In genomic region chr3L:19636821-19637460, dm6 we compare ENCODE assay signal across 1 fruit fly cellular context.
TF ChIP-seq lines count a peak whose summit lies in the region.

No protein-coding gene starts in this region.

TF ChIP-seq in whole organism, embryonic, 481 proteins besides CTCF, POLR2A, EP300 and RAD21 (continued from another document and continues in another):
- peak; percentile 0 for TF ChIP-seq CG15073 (GFP tag; optimal IDR thresholded peaks at IDR 0.05; lab: Kevin White, UChicago)
- TF ChIP-seq salm (tag; optimal IDR thresholded peaks at IDR 0.05; lab: Kevin White, UChicago), result no peak
- TF ChIP-seq CG18011 (GFP tag; optimal IDR thresholded peaks at IDR 0.05; lab: Kevin White, UChicago), result no peak
- no peak for TF ChIP-seq B-H1 (GFP tag; IDR thresholded peaks at IDR 0.05; lab: Robert Waterston, UW)
- TF ChIP-seq Hsf (GFP tag; optimal IDR thresholded peaks at IDR 0.05; lab: Kevin White, UChicago), result peak; percentile 41
- TF ChIP-seq Med (GFP tag; lab: Kevin White, UChicago), result peak; percentile 15
- no peak for TF ChIP-seq Atf3 (GFP tag; optimal IDR thresholded peaks at IDR 0.05; lab: Kevin White, UChicago)
- TF ChIP-seq pfk (GFP tag; optimal IDR thresholded peaks at IDR 0.05; lab: Kevin White, UChicago), result no peak
- TF ChIP-seq Kr (GFP tag; optimal IDR thresholded peaks at IDR 0.05; lab: Kevin White, UChicago), result peak; percentile 26
- no peak for TF ChIP-seq CG8281 (tag; optimal IDR thresholded peaks at IDR 0.05; lab: Kevin White, UChicago)
- TF ChIP-seq cad (GFP tag; optimal IDR thresholded peaks at IDR 0.05; lab: Kevin White, UChicago), result peak; percentile 3
- peak; percentile 48 for TF ChIP-seq Chrac-16 (GFP tag; optimal IDR thresholded peaks at IDR 0.05; lab: Kevin White, UChicago)
- no peak for TF ChIP-seq CG4617 (GFP tag; optimal IDR thresholded peaks at IDR 0.05; lab: Kevin White, UChicago; ENCODE audit: borderline replicate concordance)
- no peak for TF ChIP-seq BEAF-32 (GFP tag; optimal IDR thresholded peaks at IDR 0.05; lab: Kevin White, UChicago)
- TF ChIP-seq CG7556 (GFP tag; optimal IDR thresholded peaks at IDR 0.05; lab: Kevin White, UChicago), result peak; percentile 77
- TF ChIP-seq CG2129 (GFP tag; IDR thresholded peaks at IDR 0.05; lab: Robert Waterston, UW; ENCODE audit: partially characterized antibody), result no peak
- no peak for TF ChIP-seq gcm2 (GFP tag; optimal IDR thresholded peaks at IDR 0.05; lab: Kevin White, UChicago)
- TF ChIP-seq sens (GFP tag; lab: Kevin White, UChicago), result peak; percentile 89
- TF ChIP-seq Ssrp (tag; optimal IDR thresholded peaks at IDR 0.05; lab: Kevin White, UChicago), result peak; percentile 67
- no peak for TF ChIP-seq dmrt99B (tag; optimal IDR thresholded peaks at IDR 0.05; lab: Kevin White, UChicago)
- peak; percentile 68 for TF ChIP-seq kni (GFP tag; optimal IDR thresholded peaks at IDR 0.05; lab: Kevin White, UChicago)
- TF ChIP-seq gcm (GFP tag; optimal IDR thresholded peaks at IDR 0.05; lab: Kevin White, UChicago), result peak; percentile 58
- no peak for TF ChIP-seq CG5245 (GFP tag; optimal IDR thresholded peaks at IDR 0.05; lab: Kevin White, UChicago)
- TF ChIP-seq CG12659 (GFP tag; optimal IDR thresholded peaks at IDR 0.05; lab: Kevin White, UChicago), result peak; percentile 19
- no peak for TF ChIP-seq CG11398 (GFP tag; optimal IDR thresholded peaks at IDR 0.05; lab: Kevin White, UChicago)
- TF ChIP-seq tgo (GFP tag; IDR thresholded peaks at IDR 0.05; lab: Robert Waterston, UW), result peak; percentile 20; the same call in 1 of the 3 replicates
- TF ChIP-seq D19A (tag; optimal IDR thresholded peaks at IDR 0.05; lab: Kevin White, UChicago), result peak; percentile 59
- peak; percentile 60 for TF ChIP-seq unpg (GFP tag; optimal IDR thresholded peaks at IDR 0.05; lab: Kevin White, UChicago)
- TF ChIP-seq Optix (GFP tag; IDR thresholded peaks at IDR 0.05; lab: Robert Waterston, UW), result no peak
- no peak for TF ChIP-seq br (optimal IDR thresholded peaks at IDR 0.05; lab: Kevin White, UChicago)
- TF ChIP-seq zf30C (GFP tag; optimal IDR thresholded peaks at IDR 0.05; lab: Kevin White, UChicago), result peak; percentile 94
- peak; percentile 31 for TF ChIP-seq CG2875 (GFP tag; optimal IDR thresholded peaks at IDR 0.05; lab: Kevin White, UChicago)
- TF ChIP-seq seq (GFP tag; IDR thresholded peaks at IDR 0.05; lab: Robert Waterston, UW), result no peak
- TF ChIP-seq CG2116 (GFP tag; optimal IDR thresholded peaks at IDR 0.05; lab: Kevin White, UChicago), result peak; percentile 48
- TF ChIP-seq Sox100B (GFP tag; optimal IDR thresholded peaks at IDR 0.05; lab: Kevin White, UChicago), result peak; percentile 43
- peak; percentile 92 for TF ChIP-seq CG33557 (GFP tag; optimal IDR thresholded peaks at IDR 0.05; lab: Kevin White, UChicago)
- TF ChIP-seq CG31365 (tag; optimal IDR thresholded peaks at IDR 0.05; lab: Kevin White, UChicago), result no peak
- TF ChIP-seq ATbp (GFP tag; optimal IDR thresholded peaks at IDR 0.05; lab: Kevin White, UChicago), result no peak
- TF ChIP-seq CG1603 (tag; optimal IDR thresholded peaks at IDR 0.05; lab: Kevin White, UChicago), result peak; percentile 52
- TF ChIP-seq CG6765 (GFP tag; optimal IDR thresholded peaks at IDR 0.05; lab: Kevin White, UChicago), result no peak
- TF ChIP-seq twi (tag; optimal IDR thresholded peaks at IDR 0.05; lab: Kevin White, UChicago), result peak; percentile 69
- TF ChIP-seq CG13424 (tag; optimal IDR thresholded peaks at IDR 0.05; lab: Kevin White, UChicago), result peak; percentile 59
- no peak for TF ChIP-seq CG31224 (GFP tag; IDR thresholded peaks at IDR 0.05; lab: Robert Waterston, UW)
- TF ChIP-seq Dfd (GFP tag; optimal IDR thresholded peaks at IDR 0.05; lab: Kevin White, UChicago), result no peak
- peak; percentile 43; the same call in 1 of the 2 replicates for TF ChIP-seq CG8765 (GFP tag; IDR thresholded peaks at IDR 0.05; lab: Robert Waterston, UW)
- TF ChIP-seq nerfin-1 (tag; optimal IDR thresholded peaks at IDR 0.05; lab: Kevin White, UChicago), result peak; percentile 49
- TF ChIP-seq gem (tag; optimal IDR thresholded peaks at IDR 0.05; lab: Kevin White, UChicago), result peak; percentile 85
- TF ChIP-seq dmrt11E (tag; optimal IDR thresholded peaks at IDR 0.05; lab: Kevin White, UChicago), result peak; percentile 96
- TF ChIP-seq CG1233 (GFP tag; optimal IDR thresholded peaks at IDR 0.05; lab: Kevin White, UChicago), result peak; percentile 43
- peak; percentile 59 for TF ChIP-seq Usf (GFP tag; optimal IDR thresholded peaks at IDR 0.05; lab: Kevin White, UChicago)
- peak; percentile 4 for TF ChIP-seq lilli (GFP tag; optimal IDR thresholded peaks at IDR 0.05; lab: Kevin White, UChicago)
- peak; percentile 1 for TF ChIP-seq CG9437 (GFP tag; optimal IDR thresholded peaks at IDR 0.05; lab: Kevin White, UChicago)
- no peak for TF ChIP-seq E2f2 (GFP tag; IDR thresholded peaks at IDR 0.05; lab: Robert Waterston, UW)
- TF ChIP-seq so (GFP tag; IDR thresholded peaks at IDR 0.05; lab: Robert Waterston, UW), result no peak
- peak; percentile 27; the same call in 1 of the 2 replicates for TF ChIP-seq crol (GFP tag; IDR thresholded peaks at IDR 0.05; lab: Robert Waterston, UW)
- peak; percentile 41 for TF ChIP-seq CG18619 (GFP tag; optimal IDR thresholded peaks at IDR 0.05; lab: Kevin White, UChicago)
- peak; percentile 91 for TF ChIP-seq CG9727 (GFP tag; optimal IDR thresholded peaks at IDR 0.05; lab: Kevin White, UChicago)
- no peak for TF ChIP-seq CG10147 (GFP tag; optimal IDR thresholded peaks at IDR 0.05; lab: Kevin White, UChicago)
- TF ChIP-seq Nf-YB (GFP tag; optimal IDR thresholded peaks at IDR 0.05; lab: Kevin White, UChicago), result peak; percentile 56
- TF ChIP-seq run (tag; optimal IDR thresholded peaks at IDR 0.05; lab: Kevin White, UChicago), result no peak
- peak; percentile 77 for TF ChIP-seq Xrp1 (GFP tag; IDR thresholded peaks at IDR 0.05; lab: Robert Waterston, UW)
- peak in 1 of 2 experiments; percentile 31 for TF ChIP-seq insv (GFP tag; optimal IDR thresholded peaks at IDR 0.05; lab: Kevin White, UChicago)
- TF ChIP-seq az2 (GFP tag; optimal IDR thresholded peaks at IDR 0.05; lab: Kevin White, UChicago), result peak; percentile 42
- no peak for TF ChIP-seq hkb (optimal IDR thresholded peaks at IDR 0.05; lab: Kevin White, UChicago)
- no peak for TF ChIP-seq hkb (GFP tag; IDR thresholded peaks at IDR 0.05; lab: Robert Waterston, UW)
- peak; percentile 61 for TF ChIP-seq CG8290 (GFP tag; optimal IDR thresholded peaks at IDR 0.05; lab: Kevin White, UChicago)
- peak in 1 of 2 experiments; percentile 56 for TF ChIP-seq CG8290 (tag; optimal IDR thresholded peaks at IDR 0.05; lab: Kevin White, UChicago)
- peak in 1 of 2 experiments; percentile 30 for TF ChIP-seq Eip74EF (GFP tag; optimal IDR thresholded peaks at IDR 0.05; lab: Kevin White, UChicago)
- TF ChIP-seq Ravus (GFP tag; IDR thresholded peaks at IDR 0.05; lab: Robert Waterston, UW), result no peak
- TF ChIP-seq CG18476 (GFP tag; optimal IDR thresholded peaks at IDR 0.05; lab: Kevin White, UChicago), result peak; percentile 7
- TF ChIP-seq CG12391 (tag; optimal IDR thresholded peaks at IDR 0.05; lab: Kevin White, UChicago), result peak; percentile 82
- peak; percentile 80 for TF ChIP-seq CG16815 (GFP tag; optimal IDR thresholded peaks at IDR 0.05; lab: Kevin White, UChicago)
- TF ChIP-seq tll (GFP tag; optimal IDR thresholded peaks at IDR 0.05; lab: Kevin White, UChicago), result peak in 1 of 2 experiments; percentile 64
- TF ChIP-seq CG1024 (GFP tag; IDR thresholded peaks at IDR 0.05; lab: Robert Waterston, UW), result no peak
- no peak for TF ChIP-seq Scr (GFP tag; IDR thresholded peaks at IDR 0.05; lab: Robert Waterston, UW; ENCODE audit: partially characterized antibody)
- TF ChIP-seq gro (GFP tag; optimal IDR thresholded peaks at IDR 0.05; lab: Kevin White, UChicago), result no peak
- peak; percentile 69 for TF ChIP-seq CG31441 (GFP tag; IDR thresholded peaks at IDR 0.05; lab: Robert Waterston, UW)
- peak in 1 of 3 experiments; percentile 96 for TF ChIP-seq lola (GFP tag; optimal IDR thresholded peaks at IDR 0.05; lab: Kevin White, UChicago)
- no peak for TF ChIP-seq fru (optimal IDR thresholded peaks at IDR 0.05; lab: Kevin White, UChicago)
- no peak for TF ChIP-seq cwo (GFP tag; optimal IDR thresholded peaks at IDR 0.05; lab: Kevin White, UChicago)
- TF ChIP-seq CG4854 (GFP tag; optimal IDR thresholded peaks at IDR 0.05; lab: Kevin White, UChicago), result no peak
- TF ChIP-seq CG16863 (GFP tag; optimal IDR thresholded peaks at IDR 0.05; lab: Kevin White, UChicago), result peak; percentile 4
- TF ChIP-seq CG12104 (GFP tag; optimal IDR thresholded peaks at IDR 0.05; lab: Kevin White, UChicago), result peak; percentile 6
- no peak for TF ChIP-seq z (GFP tag; IDR thresholded peaks at IDR 0.05; lab: Robert Waterston, UW)
- no peak for TF ChIP-seq E2f1 (GFP tag; IDR thresholded peaks at IDR 0.05; lab: Robert Waterston, UW)
- peak; percentile 85 for TF ChIP-seq CG4404 (GFP tag; IDR thresholded peaks at IDR 0.05; lab: Robert Waterston, UW)
- TF ChIP-seq zfh1 (GFP tag; IDR thresholded peaks at IDR 0.05; lab: Robert Waterston, UW), result peak; percentile 50; the same call in 1 of the 3 replicates
- peak; percentile 65 for TF ChIP-seq trem (tag; optimal IDR thresholded peaks at IDR 0.05; lab: Kevin White, UChicago)
- peak; percentile 87; the same call in 2 of the 3 replicates for TF ChIP-seq CG17361 (GFP tag; IDR thresholded peaks at IDR 0.05; lab: Robert Waterston, UW)
- TF ChIP-seq CG11696 (GFP tag; IDR thresholded peaks at IDR 0.05; lab: Robert Waterston, UW), result 0 out of 2 replicates have a peak, but pooled peaks have one; percentile 11
- no peak for TF ChIP-seq maf-S (GFP tag; optimal IDR thresholded peaks at IDR 0.05; lab: Kevin White, UChicago)
- TF ChIP-seq fd3F (GFP tag; optimal IDR thresholded peaks at IDR 0.05; lab: Kevin White, UChicago), result no peak
- TF ChIP-seq CG8944 (GFP tag; optimal IDR thresholded peaks at IDR 0.05; lab: Kevin White, UChicago), result no peak
- TF ChIP-seq prd (optimal IDR thresholded peaks at IDR 0.05; lab: Kevin White, UChicago), result no peak
- peak; percentile 78 for TF ChIP-seq prd (GFP tag; IDR thresholded peaks at IDR 0.05; lab: Robert Waterston, UW)
- TF ChIP-seq CG2678 (tag; optimal IDR thresholded peaks at IDR 0.05; lab: Kevin White, UChicago), result no peak
- peak; percentile 56 for TF ChIP-seq ac (GFP tag; optimal IDR thresholded peaks at IDR 0.05; lab: Kevin White, UChicago)
- no peak for TF ChIP-seq TFAM (GFP tag; optimal IDR thresholded peaks at IDR 0.05; lab: Kevin White, UChicago)
- no peak for TF ChIP-seq dpn (GFP tag; optimal IDR thresholded peaks at IDR 0.05; lab: Kevin White, UChicago)
- TF ChIP-seq CG14710 (tag; optimal IDR thresholded peaks at IDR 0.05; lab: Kevin White, UChicago), result peak; percentile 90
- TF ChIP-seq Blimp-1 (GFP tag; optimal IDR thresholded peaks at IDR 0.05; lab: Kevin White, UChicago), result peak; percentile 61
- TF ChIP-seq CG2889 (GFP tag; IDR thresholded peaks at IDR 0.05; lab: Robert Waterston, UW), result no peak; the same call in 2 of the 3 replicates
- TF ChIP-seq onecut (GFP tag; IDR thresholded peaks at IDR 0.05; lab: Robert Waterston, UW), result 0 out of 2 replicates have a peak, but pooled peaks have one; percentile 17
- peak; percentile 18 for TF ChIP-seq tin (GFP tag; optimal IDR thresholded peaks at IDR 0.05; lab: Kevin White, UChicago)
- TF ChIP-seq jing (GFP tag; optimal IDR thresholded peaks at IDR 0.05; lab: Kevin White, UChicago), result peak; percentile 10
- TF ChIP-seq CG15269 (tag; optimal IDR thresholded peaks at IDR 0.05; lab: Kevin White, UChicago), result no peak
- TF ChIP-seq crc (GFP tag; optimal IDR thresholded peaks at IDR 0.05; lab: Kevin White, UChicago), result no peak
- no peak for TF ChIP-seq Hand (GFP tag; optimal IDR thresholded peaks at IDR 0.05; lab: Kevin White, UChicago)
- TF ChIP-seq CG3847 (GFP tag; IDR thresholded peaks at IDR 0.05; lab: Robert Waterston, UW), result no peak
- TF ChIP-seq slp2 (GFP tag; optimal IDR thresholded peaks at IDR 0.05; lab: Kevin White, UChicago), result no peak
- peak; percentile 36 for TF ChIP-seq Lhr (GFP tag; optimal IDR thresholded peaks at IDR 0.05; lab: Kevin White, UChicago)
- TF ChIP-seq CG7839 (tag; optimal IDR thresholded peaks at IDR 0.05; lab: Kevin White, UChicago), result peak; percentile 62
- peak; percentile 79 for TF ChIP-seq CG13775 (GFP tag; optimal IDR thresholded peaks at IDR 0.05; lab: Kevin White, UChicago)
- peak; percentile 93 for TF ChIP-seq CG18262 (tag; optimal IDR thresholded peaks at IDR 0.05; lab: Kevin White, UChicago)
- TF ChIP-seq CG10979 (tag; optimal IDR thresholded peaks at IDR 0.05; lab: Kevin White, UChicago), result peak; percentile 91
- TF ChIP-seq hb (GFP tag; IDR thresholded peaks at IDR 0.05; lab: Robert Waterston, UW; ENCODE audit: partially characterized antibody), result no peak
- no peak for TF ChIP-seq CG5180 (GFP tag; optimal IDR thresholded peaks at IDR 0.05; lab: Kevin White, UChicago)
- no peak for TF ChIP-seq Sin3A (optimal IDR thresholded peaks at IDR 0.05; lab: Kevin White, UChicago)
- TF ChIP-seq CG30020 (tag; optimal IDR thresholded peaks at IDR 0.05; lab: Kevin White, UChicago), result peak; percentile 41
- peak; percentile 35 for TF ChIP-seq stwl (tag; optimal IDR thresholded peaks at IDR 0.05; lab: Kevin White, UChicago)
- TF ChIP-seq CG34224 (GFP tag; IDR thresholded peaks at IDR 0.05; lab: Robert Waterston, UW; ENCODE audit: partially characterized antibody), result no peak
- peak; percentile 1 for TF ChIP-seq CG10543 (GFP tag; optimal IDR thresholded peaks at IDR 0.05; lab: Kevin White, UChicago)
- TF ChIP-seq fd102C (GFP tag; optimal IDR thresholded peaks at IDR 0.05; lab: Kevin White, UChicago), result peak; percentile 84
- TF ChIP-seq CG10209 (GFP tag; optimal IDR thresholded peaks at IDR 0.05; lab: Kevin White, UChicago), result peak; percentile 65
- TF ChIP-seq h (optimal IDR thresholded peaks at IDR 0.05; lab: Kevin White, UChicago), result no peak
- TF ChIP-seq CG1529 (GFP tag; optimal IDR thresholded peaks at IDR 0.05; lab: Kevin White, UChicago), result peak; percentile 25
- peak; percentile 89 for TF ChIP-seq zen (tag; optimal IDR thresholded peaks at IDR 0.05; lab: Kevin White, UChicago)
- no peak for TF ChIP-seq HLHmδ (GFP tag; optimal IDR thresholded peaks at IDR 0.05; lab: Kevin White, UChicago)
- TF ChIP-seq lbe (GFP tag; optimal IDR thresholded peaks at IDR 0.05; lab: Kevin White, UChicago), result no peak
- no peak for TF ChIP-seq Trl (optimal IDR thresholded peaks at IDR 0.05; lab: Kevin White, UChicago)
- no peak for TF ChIP-seq Trl (GFP tag; optimal IDR thresholded peaks at IDR 0.05; lab: Kevin White, UChicago)
- peak; percentile 95 for TF ChIP-seq CG15479 (GFP tag; optimal IDR thresholded peaks at IDR 0.05; lab: Kevin White, UChicago)
- peak; percentile 45 for TF ChIP-seq tio (GFP tag; optimal IDR thresholded peaks at IDR 0.05; lab: Kevin White, UChicago)
- no peak for TF ChIP-seq Jarid2 (GFP tag; optimal IDR thresholded peaks at IDR 0.05; lab: Kevin White, UChicago)
